Fruit fly (Drosophila melanogaster) Kc167 (cell line): ENCODE results near the gene MtnA.

Experiments
- Myc ChIP-seq: fragments of >200 bp; optimal IDR thresholded peaks from 2 replicates; lab custom pipeline; 2017; ENCODE audit warnings: missing external identifiers
- Sin3A ChIP-seq: fragments of >200 bp; optimal IDR thresholded peaks from 2 replicates; lab custom pipeline; 2018; ENCODE audit warnings: missing external identifiers
- h ChIP-seq: fragments of >200 bp; optimal IDR thresholded peaks from 3 replicates; lab custom pipeline; 2018; ENCODE audit warnings: missing external identifiers
- insv ChIP-seq: fragments of >200 bp; optimal IDR thresholded peaks from 3 replicates; lab custom pipeline; 2018; ENCODE audit warnings: missing external identifiers
- psq ChIP-seq: fragments of >200 bp; optimal IDR thresholded peaks from 2 replicates; lab custom pipeline; 2017; ENCODE audit warnings: missing external identifiers
- ttk ChIP-seq: sonication (Bioruptor generic); optimal IDR thresholded peaks from 2 replicates; lab custom pipeline; 2017; ENCODE audit warnings: missing external identifiers

DNA sequence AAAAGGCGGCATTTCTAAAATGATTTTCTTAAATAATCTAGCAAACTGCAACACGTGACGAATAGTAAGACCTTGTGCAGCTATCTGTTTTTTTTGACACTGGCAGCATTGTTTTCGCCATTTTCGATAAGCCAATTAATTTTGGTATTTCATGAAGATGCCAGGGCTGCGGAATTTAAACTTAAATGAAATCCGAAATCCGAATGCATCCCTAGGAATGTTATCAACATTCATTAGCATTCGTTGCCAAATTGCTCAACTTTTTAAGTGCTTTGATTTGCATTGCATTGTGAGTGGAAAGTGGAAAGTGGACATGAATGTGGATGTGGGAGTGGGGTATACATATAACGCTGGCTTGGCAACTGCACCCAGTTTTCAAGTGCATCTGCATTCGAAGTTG, 36.9 kb upstream of the MtnA start, which contains the start of gene CG42857:
- TF ChIP-seq psq (lab: Kevin White, UChicago), result no peak
- TF ChIP-seq Sin3A, result no peak
- TF ChIP-seq Myc (lab: Kevin White, UChicago), result no peak
- no peak for TF ChIP-seq h (lab: Kevin White, UChicago)
- no peak for TF ChIP-seq insv (lab: Kevin White, UChicago)
- TF ChIP-seq ttk, result no peak
